Fruit fly (Drosophila melanogaster) whole organism, embryonic: ENCODE results near the gene trbl.
A peak's percentile ranks its signal among the peaks of the same experiment; 100 is the strongest.

Experiments
- Blimp-1 ChIP-seq: fragments of 200-800 bp; sonication (Bioruptor generic); optimal IDR thresholded peaks from 3 replicates; lab custom pipeline; 2018; ENCODE audit warnings: missing biosample characterization, missing genetic modification characterization, mild to moderate bottlenecking, moderate library complexity, missing genetic modification reagents
- CG10267 ChIP-seq: fragments of 200-800 bp; sonication (Bioruptor generic); optimal IDR thresholded peaks from 2 replicates; lab custom pipeline; 2018; ENCODE audit warnings: missing biosample characterization, mild to moderate bottlenecking, missing genetic modification characterization, moderate library complexity
- CG10979 ChIP-seq: fragments of 200-800 bp; sonication (Bioruptor generic); optimal IDR thresholded peaks from 2 replicates; lab custom pipeline; 2018; ENCODE audit warnings: missing biosample characterization, mild to moderate bottlenecking, missing genetic modification characterization, moderate library complexity
- CG11456 ChIP-seq: fragments of 200-800 bp; sonication (Bioruptor generic); IDR thresholded peaks from 3 replicates; pipeline ENCODE4 v1.3.6; 2022; ENCODE audit warnings: missing biosample characterization, missing genetic modification characterization
- CG11560 ChIP-seq: fragments of 200-800 bp; sonication (Bioruptor generic); IDR thresholded peaks from 3 replicates; pipeline ENCODE4 v1.3.6; 2022; ENCODE audit warnings: missing biosample characterization, missing genetic modification characterization
- CG14965 ChIP-seq: fragments of 200-800 bp; sonication (Bioruptor generic); optimal IDR thresholded peaks from 2 replicates; lab custom pipeline; 2016; ENCODE audit warnings: missing biosample characterization, missing genetic modification characterization, borderline replicate concordance
- CG1603 ChIP-seq: fragments of 200-800 bp; sonication (Bioruptor generic); optimal IDR thresholded peaks from 2 replicates; lab custom pipeline; 2019; ENCODE audit warnings: missing biosample characterization, mild to moderate bottlenecking, missing genetic modification characterization, moderate library complexity
- CG17361 ChIP-seq: fragments of 200-800 bp; sonication (Bioruptor generic); IDR thresholded peaks from 3 replicates; pipeline ENCODE4 v1.3.6; 2022; ENCODE audit warnings: missing biosample characterization, missing genetic modification characterization
- CG18476 ChIP-seq: fragments of 200-800 bp; sonication (Bioruptor generic); optimal IDR thresholded peaks from 2 replicates; lab custom pipeline; 2016; ENCODE audit warnings: missing biosample characterization, mild to moderate bottlenecking, missing genetic modification characterization
- CG2129 ChIP-seq: fragments of 200-800 bp; sonication (Bioruptor generic); IDR thresholded peaks from 2 replicates; pipeline ENCODE4 v1.3.6; 2022; ENCODE audit warnings: missing biosample characterization, missing genetic modification characterization; ENCODE audit not compliant: partially characterized antibody
- CG30403 ChIP-seq: fragments of 200-800 bp; sonication (Bioruptor generic); optimal IDR thresholded peaks from 3 replicates; lab custom pipeline; 2016; ENCODE audit warnings: missing biosample characterization, missing genetic modification characterization
- CG32772 ChIP-seq: fragments of 200-800 bp; sonication (Bioruptor generic); IDR thresholded peaks from 2 replicates; pipeline ENCODE4 v1.3.6; 2022; ENCODE audit warnings: missing biosample characterization, missing genetic modification characterization
- CG3726 ChIP-seq: fragments of 200-800 bp; sonication (Bioruptor generic); IDR thresholded peaks from 3 replicates; pipeline ENCODE4, ENCODE4 v1.3.6; 2022; ENCODE audit warnings: missing biosample characterization, missing genetic modification characterization
- CG42726 ChIP-seq: fragments of 200-800 bp; sonication (Bioruptor generic); IDR thresholded peaks from 2 replicates; pipeline ENCODE4 v1.3.6; 2022; ENCODE audit warnings: missing biosample characterization, missing genetic modification characterization; ENCODE audit not compliant: partially characterized antibody
- CG4404 ChIP-seq: fragments of 200-800 bp; sonication (Bioruptor generic); IDR thresholded peaks from 2 replicates; pipeline ENCODE4 v1.3.6; 2022; ENCODE audit warnings: missing biosample characterization, missing genetic modification characterization
- CG4424 ChIP-seq: fragments of 200-800 bp; sonication (Bioruptor generic); optimal IDR thresholded peaks from 3 replicates; lab custom pipeline; 2016; ENCODE audit warnings: missing biosample characterization, missing genetic modification characterization
- CG5180 ChIP-seq: fragments of 200-800 bp; sonication (Bioruptor generic); optimal IDR thresholded peaks from 3 replicates; lab custom pipeline; 2017; ENCODE audit warnings: missing biosample characterization, missing genetic modification characterization, mild to moderate bottlenecking, moderate library complexity, missing genetic modification reagents
- CG6689 ChIP-seq: fragments of 200-800 bp; sonication (Bioruptor generic); IDR thresholded peaks from 2 replicates; pipeline ENCODE4 v1.3.6; 2022; ENCODE audit warnings: missing biosample characterization, missing genetic modification characterization
- CG7839 ChIP-seq: fragments of 200-800 bp; sonication (Bioruptor generic); optimal IDR thresholded peaks from 3 replicates; lab custom pipeline; 2018; ENCODE audit warnings: missing biosample characterization, mild to moderate bottlenecking, missing genetic modification characterization, moderate library complexity
- D19A ChIP-seq: fragments of 200-800 bp; optimal IDR thresholded peaks from 3 replicates; lab custom pipeline; 2019; ENCODE audit warnings: missing biosample characterization, mild to moderate bottlenecking, missing genetic modification characterization, moderate library complexity
- Gug ChIP-seq: fragments of 200-800 bp; sonication (Bioruptor generic); IDR thresholded peaks from 4 replicates; pipeline ENCODE4 v1.3.6; 2022; ENCODE audit warnings: missing biosample characterization, missing genetic modification characterization
- HLH3B ChIP-seq: fragments of 200-800 bp; sonication (Bioruptor generic); IDR thresholded peaks from 2 replicates; pipeline ENCODE4 v1.3.6; 2022; ENCODE audit warnings: missing biosample characterization, missing genetic modification characterization
- HLHmδ ChIP-seq: fragments of 200-800 bp; sonication (Bioruptor generic); optimal IDR thresholded peaks from 2 replicates; lab custom pipeline; 2018; ENCODE audit warnings: missing biosample characterization, mild to moderate bottlenecking, missing genetic modification characterization, moderate library complexity
- Hsf ChIP-seq: fragments of 200-800 bp; sonication (Bioruptor generic); optimal IDR thresholded peaks from 3 replicates; lab custom pipeline; 2016; ENCODE audit warnings: missing biosample characterization, missing genetic modification characterization
- Mrtf ChIP-seq: fragments of 200-800 bp; sonication (Bioruptor generic); IDR thresholded peaks from 3 replicates; pipeline ENCODE4 v1.3.6; 2022; ENCODE audit warnings: missing biosample characterization, missing genetic modification characterization
- Ptx1 ChIP-seq: fragments of 200-800 bp; sonication (Bioruptor generic); IDR thresholded peaks from 2 replicates; pipeline ENCODE4 v1.3.6; 2022; ENCODE audit warnings: missing biosample characterization, missing genetic modification characterization
- Spps ChIP-seq: fragments of 200-800 bp; sonication (Bioruptor generic); optimal IDR thresholded peaks from 2 replicates; lab custom pipeline; 2018; ENCODE audit warnings: missing biosample characterization, mild to moderate bottlenecking, missing genetic modification characterization
- Xrp1 ChIP-seq: fragments of 200-800 bp; sonication (Bioruptor generic); IDR thresholded peaks from 2 replicates; pipeline ENCODE4 v1.3.6; 2022; ENCODE audit warnings: missing biosample characterization, missing genetic modification characterization
- ash1 ChIP-seq: fragments of 200-800 bp; sonication (Bioruptor generic); optimal IDR thresholded peaks from 2 replicates; lab custom pipeline; 2018; ENCODE audit warnings: missing biosample characterization, mild to moderate bottlenecking, missing genetic modification characterization
- chif ChIP-seq, 2 experiments: fragments of 200-800 bp; sonication (Bioruptor generic); optimal IDR thresholded peaks; 3 replicates each; lab custom pipeline; 2016; ENCODE audit warnings: missing biosample characterization in 2 of 2, missing genetic modification characterization in 2 of 2
- chn ChIP-seq: fragments of 200-800 bp; sonication (Bioruptor generic); optimal IDR thresholded peaks from 2 replicates; lab custom pipeline; 2016; ENCODE audit warnings: missing biosample characterization, missing genetic modification characterization
- dpn ChIP-seq, 2 experiments: fragments of 200-800 bp; sonication (Bioruptor generic); optimal IDR thresholded peaks; 3 replicates each; lab custom pipeline; 2016; ENCODE audit warnings: missing biosample characterization in 2 of 2, missing genetic modification characterization in 2 of 2
- fd96Cb ChIP-seq: fragments of 200-800 bp; sonication (Bioruptor generic); optimal IDR thresholded peaks from 2 replicates; lab custom pipeline; 2018; ENCODE audit warnings: missing biosample characterization, mild to moderate bottlenecking, missing genetic modification characterization, moderate library complexity
- ftz-f1 ChIP-seq: fragments of 200-800 bp; sonication (Bioruptor generic); optimal IDR thresholded peaks from 2 replicates; lab custom pipeline; 2016; ENCODE audit warnings: missing biosample characterization, missing genetic modification characterization
- gce ChIP-seq: fragments of 200-800 bp; sonication (Bioruptor generic); IDR thresholded peaks from 3 replicates; pipeline ENCODE4 v1.3.6; 2022; ENCODE audit warnings: missing biosample characterization, missing genetic modification characterization
- gem ChIP-seq: fragments of 200-800 bp; sonication (Bioruptor generic); optimal IDR thresholded peaks from 2 replicates; lab custom pipeline; 2019; ENCODE audit warnings: missing biosample characterization, mild to moderate bottlenecking, missing genetic modification characterization, moderate library complexity
- gsb-n ChIP-seq: fragments of 200-800 bp; sonication (Bioruptor generic); optimal IDR thresholded peaks from 3 replicates; lab custom pipeline; 2018; ENCODE audit warnings: missing biosample characterization, mild to moderate bottlenecking, missing genetic modification characterization
- her ChIP-seq: fragments of 200-800 bp; sonication (Bioruptor generic); optimal IDR thresholded peaks from 2 replicates; lab custom pipeline; 2016; ENCODE audit warnings: missing biosample characterization, missing genetic modification characterization
- lmd ChIP-seq: fragments of 200-800 bp; sonication (Bioruptor generic); IDR thresholded peaks from 2 replicates; pipeline ENCODE4 v1.3.6; 2022; ENCODE audit warnings: missing biosample characterization, missing genetic modification characterization
- lola ChIP-seq, 3 experiments: fragments of >200 bp in 2 of 3; fragments of 200-800 bp in 1 of 3; sonication (Bioruptor generic) in 1 of 3; optimal IDR thresholded peaks; 2 replicates each; lab custom pipeline; 2017 to 2019; ENCODE audit warnings: missing biosample characterization in 3 of 3, missing genetic modification characterization in 3 of 3, mild to moderate bottlenecking in 1 of 3, moderate library complexity in 1 of 3
- nmo ChIP-seq: fragments of 200-800 bp; sonication (Bioruptor generic); optimal IDR thresholded peaks from 2 replicates; lab custom pipeline; 2018; ENCODE audit warnings: missing biosample characterization, mild to moderate bottlenecking, missing genetic modification characterization, moderate library complexity
- prd ChIP-seq, 3 experiments: fragments of >200 bp in 2 of 3; fragments of 200-800 bp in 1 of 3; sonication (Bioruptor generic) in 1 of 3; optimal IDR thresholded peaks in 2 of 3; IDR thresholded peaks in 1 of 3; 2 replicates in 2 of 3; 3 replicates in 1 of 3; pipeline versions ENCODE4 v1.3.6 to Lab custom; 2017 to 2022; ENCODE audit warnings: missing biosample characterization in 1 of 3, missing genetic modification characterization in 1 of 3
- row ChIP-seq: fragments of 200-800 bp; sonication (Bioruptor generic); IDR thresholded peaks from 3 replicates; pipeline ENCODE4 v1.3.6; 2022; ENCODE audit warnings: missing biosample characterization, missing genetic modification characterization
- sens ChIP-seq: fragments of 200-800 bp; sonication (Bioruptor generic); peaks from one replicate; lab custom pipeline; 2016; ENCODE audit warnings: missing biosample characterization, missing genetic modification characterization
- sisA ChIP-seq: fragments of 200-800 bp; sonication (Bioruptor generic); IDR thresholded peaks from 2 replicates; pipeline ENCODE4 v1.3.6; 2022; ENCODE audit warnings: missing biosample characterization, missing genetic modification characterization
- tgo ChIP-seq: fragments of 200-800 bp; sonication (Bioruptor generic); IDR thresholded peaks from 3 replicates; pipeline ENCODE4 v1.3.6; 2022; ENCODE audit warnings: missing biosample characterization, missing genetic modification characterization
- toy ChIP-seq: fragments of 200-800 bp; sonication (Bioruptor generic); IDR thresholded peaks from 2 replicates; pipeline ENCODE4 v1.3.6; 2022; ENCODE audit warnings: missing biosample characterization, missing genetic modification characterization
- unpg ChIP-seq: fragments of 200-800 bp; sonication (Bioruptor generic); optimal IDR thresholded peaks from 3 replicates; lab custom pipeline; 2018; ENCODE audit warnings: missing biosample characterization, mild to moderate bottlenecking, missing genetic modification characterization, moderate library complexity
- zf30C ChIP-seq: fragments of 200-800 bp; sonication (Bioruptor generic); optimal IDR thresholded peaks from 3 replicates; lab custom pipeline; 2018; ENCODE audit warnings: missing biosample characterization, mild to moderate bottlenecking, missing genetic modification characterization

Gene trbl

DNA sequence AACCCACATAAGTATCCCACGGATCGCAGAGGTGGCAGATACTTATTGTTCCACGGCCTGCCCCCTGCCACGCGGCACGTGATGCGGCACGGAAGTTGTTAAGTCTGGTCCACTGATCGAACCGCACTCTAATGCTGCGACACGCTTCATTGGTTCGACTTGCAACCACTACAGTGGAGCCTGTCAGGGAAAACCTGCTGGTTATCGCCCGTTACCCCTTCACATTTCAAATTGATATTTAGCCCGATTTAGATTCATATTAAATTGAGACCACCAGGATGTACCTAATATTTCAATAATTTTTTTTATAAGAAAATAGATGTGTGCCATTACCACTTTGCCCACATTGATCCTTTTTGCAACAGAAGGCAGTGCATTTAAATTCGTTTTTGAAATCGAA lies 45.9 kb upstream of the trbl start (continued):
- TF ChIP-seq lola (GFP tag; optimal IDR thresholded peaks at IDR 0.05; lab: Kevin White, UChicago), result peak in 1 of 3 experiments; percentile 50
- TF ChIP-seq nmo (GFP tag; lab: Kevin White, UChicago), result peak; percentile 58
- TF ChIP-seq CG1603 (tag; lab: Kevin White, UChicago), result peak; percentile 61
- TF ChIP-seq tgo, result peak; percentile 30; the same call in 1 of the 3 replicates
- peak; percentile 25 for TF ChIP-seq CG4424 (GFP tag; lab: Kevin White, UChicago)
- no peak for TF ChIP-seq ftz-f1
- peak; percentile 80 for TF ChIP-seq HLHmδ
- 0 out of 3 replicates have a peak, but pooled peaks have one; percentile 36 for TF ChIP-seq Mrtf (GFP tag; lab: Robert Waterston, UW)
- TF ChIP-seq CG3726 (GFP tag; lab: Robert Waterston, UW), result 0 out of 3 replicates have a peak, but pooled peaks have one; percentile 36
- TF ChIP-seq CG30403, result peak; percentile 37
- 0 out of 2 replicates have a peak, but pooled peaks have one; percentile 22 for TF ChIP-seq CG32772
- peak; percentile 70 for TF ChIP-seq sens (GFP tag; lab: Kevin White, UChicago)
- 0 out of 3 replicates have a peak, but pooled peaks have one; percentile 35 for TF ChIP-seq CG11560 (tag; lab: Robert Waterston, UW)
- peak; percentile 55 for TF ChIP-seq gem
- TF ChIP-seq Hsf (GFP tag; lab: Kevin White, UChicago), result peak; percentile 9
- TF ChIP-seq toy (GFP tag; lab: Robert Waterston, UW), result 0 out of 2 replicates have a peak, but pooled peaks have one; percentile 6
- no peak for TF ChIP-seq ash1
- TF ChIP-seq CG42726 (GFP tag; lab: Robert Waterston, UW), result no peak
- TF ChIP-seq CG6689 (GFP tag; lab: Robert Waterston, UW), result peak; percentile 36; the same call in 1 of the 2 replicates
- TF ChIP-seq CG11456, result no peak
- TF ChIP-seq CG10267 (tag; lab: Kevin White, UChicago), result peak; percentile 10
- TF ChIP-seq Spps (tag; lab: Kevin White, UChicago), result peak; percentile 34
- no peak for TF ChIP-seq gce (GFP tag; lab: Robert Waterston, UW)
- TF ChIP-seq gsb-n (tag; lab: Kevin White, UChicago), result peak; percentile 36
- 0 out of 3 replicates have a peak, but pooled peaks have one; percentile 24 for TF ChIP-seq CG17361 (GFP tag; lab: Robert Waterston, UW)
- peak; percentile 21; the same call in 1 of the 4 replicates for TF ChIP-seq Gug
- TF ChIP-seq Blimp-1 (GFP tag; lab: Kevin White, UChicago), result peak; percentile 44
- TF ChIP-seq D19A (tag; lab: Kevin White, UChicago), result peak; percentile 48
- TF ChIP-seq chif (GFP tag; optimal IDR thresholded peaks at IDR 0.05; lab: Kevin White, UChicago), result peak in 1 of 2 experiments; percentile 64
- TF ChIP-seq CG7839 (tag; lab: Kevin White, UChicago), result peak; percentile 32
- peak; percentile 36 for TF ChIP-seq fd96Cb (tag; lab: Kevin White, UChicago)
- no peak for TF ChIP-seq prd (optimal IDR thresholded peaks at IDR 0.05; lab: Kevin White, UChicago)
- TF ChIP-seq prd (GFP tag; IDR thresholded peaks at IDR 0.05; lab: Robert Waterston, UW), result peak; percentile 34; the same call in 1 of the 3 replicates
- peak; percentile 79 for TF ChIP-seq CG5180 (GFP tag; lab: Kevin White, UChicago)
- TF ChIP-seq zf30C (GFP tag; lab: Kevin White, UChicago), result no peak
- peak; percentile 48 for TF ChIP-seq Xrp1 (GFP tag; lab: Robert Waterston, UW)
- no peak for TF ChIP-seq her
- TF ChIP-seq row (GFP tag; lab: Robert Waterston, UW), result 0 out of 3 replicates have a peak, but pooled peaks have one; percentile 33
- peak; percentile 16; the same call in 1 of the 2 replicates for TF ChIP-seq lmd (GFP tag; lab: Robert Waterston, UW)
- peak; percentile 53 for TF ChIP-seq CG10979 (tag; lab: Kevin White, UChicago)
- TF ChIP-seq unpg, result peak; percentile 38
- TF ChIP-seq CG2129, result no peak
- peak in 1 of 2 experiments; percentile 22 for TF ChIP-seq dpn (GFP tag; optimal IDR thresholded peaks at IDR 0.05; lab: Kevin White, UChicago)
- peak; percentile 45 for TF ChIP-seq sisA (GFP tag; lab: Robert Waterston, UW)
- no peak for TF ChIP-seq HLH3B (GFP tag; lab: Robert Waterston, UW)
- TF ChIP-seq CG4404, result 0 out of 2 replicates have a peak, but pooled peaks have one; percentile 33
- TF ChIP-seq CG18476, result peak; percentile 3
- TF ChIP-seq chn (GFP tag; lab: Kevin White, UChicago), result peak; percentile 12
- no peak for TF ChIP-seq CG14965 (GFP tag; lab: Kevin White, UChicago)
- TF ChIP-seq Ptx1 (GFP tag; lab: Robert Waterston, UW), result 0 out of 2 replicates have a peak, but pooled peaks have one; percentile 23
